Worm (Caenorhabditis elegans) whole organism, L1 larva: Measurements from ENCODE around the gene T05C12.15.

Experiments
- C16A3.4 ChIP-seq: fragments of 150-350 bp; optimal IDR thresholded peaks from 2 replicates; lab custom pipeline; 2014; ENCODE audit warnings: missing biosample characterization, missing genetic modification characterization
- aha-1 ChIP-seq: fragments of 150-350 bp; optimal IDR thresholded peaks from 2 replicates; lab custom pipeline; 2014; ENCODE audit warnings: missing biosample characterization, missing genetic modification characterization
- alr-1 ChIP-seq: fragments of 200-800 bp; sonication (Bioruptor generic); optimal IDR thresholded peaks from 2 replicates; lab custom pipeline; 2018; ENCODE audit warnings: borderline replicate concordance, mild to moderate bottlenecking, missing genetic modification characterization, missing compliant biosample characterization
- blmp-1 ChIP-seq: fragments of 150-350 bp; optimal IDR thresholded peaks from 2 replicates; lab custom pipeline; 2014; ENCODE audit warnings: missing biosample characterization, missing genetic modification characterization
- ceh-82 ChIP-seq, 3 experiments: fragments of 150-350 bp in 1 of 3; sonication (generic microtip) in 2 of 3; optimal IDR thresholded peaks; 2 replicates each; lab custom pipeline; 2014 to 2017; ENCODE audit warnings: missing biosample characterization in 3 of 3, missing genetic modification characterization in 3 of 3
- ceh-88 ChIP-seq: fragments of 200-800 bp; sonication (Bioruptor generic); IDR thresholded peaks from 2 replicates; pipeline ENCODE4 v1.3.6; 2022; ENCODE audit warnings: missing genetic modification characterization, missing compliant biosample characterization
- ces-1 ChIP-seq: fragments of 150-350 bp; optimal IDR thresholded peaks from 2 replicates; lab custom pipeline; 2014; ENCODE audit warnings: missing biosample characterization, missing genetic modification reagents, missing genetic modification characterization
- dpl-1 ChIP-seq, 3 experiments: fragments of 150-350 bp in 2 of 3; sonication (generic microtip) in 1 of 3; optimal IDR thresholded peaks; 2 replicates each; lab custom pipeline; 2014 to 2017; ENCODE audit warnings: missing biosample characterization in 3 of 3, missing genetic modification characterization in 3 of 3, missing genetic modification reagents in 3 of 3
- efl-1 ChIP-seq, 4 experiments: fragments of 150-350 bp; optimal IDR thresholded peaks in 3 of 4; peaks in 1 of 4; 1 replicate in 1 of 4; 2 replicates in 3 of 4; lab custom pipeline; 2014; ENCODE audit warnings: missing biosample characterization in 2 of 4, missing genetic modification characterization in 2 of 4, missing genetic modification reagents in 2 of 4
- efl-3 ChIP-seq: fragments of 200-800 bp; sonication (Bioruptor generic); optimal IDR thresholded peaks from 2 replicates; lab custom pipeline; 2018; ENCODE audit warnings: mild to moderate bottlenecking, missing genetic modification characterization, missing compliant biosample characterization
- egl-27 ChIP-seq, 2 experiments: fragments of 150-350 bp in 1 of 2; sonication (generic microtip); optimal IDR thresholded peaks; 3 replicates each; lab custom pipeline; 2017 to 2018; ENCODE audit warnings: missing biosample characterization in 2 of 2, missing genetic modification characterization in 2 of 2, missing genetic modification reagents in 2 of 2
- elt-2 ChIP-seq: sonication (generic microtip); optimal IDR thresholded peaks from 2 replicates; lab custom pipeline; 2016; ENCODE audit warnings: missing genetic modification characterization, mild to moderate bottlenecking, inconsistent platforms, missing compliant biosample characterization, missing genetic modification reagents
- elt-3 ChIP-seq, 6 experiments: fragments of 150-350 bp in 1 of 6; sonication (generic microtip); optimal IDR thresholded peaks; 2 replicates each; lab custom pipeline; 2017 to 2018; ENCODE audit warnings: missing biosample characterization in 6 of 6, missing genetic modification characterization in 6 of 6, inconsistent platforms in 1 of 6
- fkh-8 ChIP-seq: sonication (generic microtip); optimal IDR thresholded peaks from 2 replicates; lab custom pipeline; 2016; ENCODE audit warnings: mild to moderate bottlenecking, missing genetic modification characterization, missing compliant biosample characterization
- grh-1 ChIP-seq: fragments of 200-800 bp; sonication (Bioruptor generic); IDR thresholded peaks from 2 replicates; pipeline ENCODE4 v1.3.6; 2022; ENCODE audit warnings: missing genetic modification reagents, missing genetic modification characterization, missing compliant biosample characterization
- hlh-17 ChIP-seq: fragments of 200-800 bp; sonication (Bioruptor generic); optimal IDR thresholded peaks from 2 replicates; lab custom pipeline; 2018; ENCODE audit warnings: missing genetic modification characterization, mild to moderate bottlenecking, missing compliant biosample characterization, moderate library complexity, borderline replicate concordance
- hlh-4 ChIP-seq: sonication (generic microtip); optimal IDR thresholded peaks from 2 replicates; lab custom pipeline; 2016; ENCODE audit warnings: mild to moderate bottlenecking, missing genetic modification characterization, missing compliant biosample characterization
- isw-1 ChIP-seq: fragments of 200-800 bp; sonication (Bioruptor generic); IDR thresholded peaks from 2 replicates; pipeline ENCODE4 v1.3.6; 2022; ENCODE audit warnings: missing genetic modification characterization, missing compliant biosample characterization
- lin-13 ChIP-seq: fragments of 150-350 bp; optimal IDR thresholded peaks from 2 replicates; lab custom pipeline; 2014; ENCODE audit warnings: missing biosample characterization, missing genetic modification reagents, missing genetic modification characterization
- lsy-2 ChIP-seq, 2 experiments: fragments of 150-350 bp; optimal IDR thresholded peaks; 2 replicates each; lab custom pipeline; 2014; ENCODE audit warnings: missing biosample characterization in 2 of 2, missing genetic modification characterization in 2 of 2
- mab-9 ChIP-seq: fragments of 200-800 bp; sonication (Bioruptor generic); IDR thresholded peaks from 2 replicates; pipeline ENCODE4 v1.3.6; 2022; ENCODE audit warnings: missing genetic modification reagents, missing genetic modification characterization, missing compliant biosample characterization
- mdl-1 ChIP-seq, 2 experiments: fragments of 150-350 bp; optimal IDR thresholded peaks; 2 replicates each; lab custom pipeline; 2014 to 2017; ENCODE audit warnings: missing biosample characterization in 2 of 2, missing genetic modification characterization in 2 of 2, inconsistent platforms in 1 of 2
- nhr-12 ChIP-seq: sonication (generic microtip); optimal IDR thresholded peaks from 2 replicates; lab custom pipeline; 2017; ENCODE audit warnings: missing biosample characterization, missing genetic modification characterization
- nhr-20 ChIP-seq: sonication (generic microtip); optimal IDR thresholded peaks from 2 replicates; lab custom pipeline; 2016; ENCODE audit warnings: mild to moderate bottlenecking, missing genetic modification characterization, missing compliant biosample characterization
- nhr-71 ChIP-seq: sonication (generic microtip); optimal IDR thresholded peaks from 2 replicates; lab custom pipeline; 2016; ENCODE audit warnings: mild to moderate bottlenecking, missing genetic modification characterization, moderate library complexity, missing compliant biosample characterization
- nhr-76 ChIP-seq: sonication (generic microtip); optimal IDR thresholded peaks from 2 replicates; lab custom pipeline; 2017; ENCODE audit warnings: missing biosample characterization, missing genetic modification characterization
- nhr-84 ChIP-seq: sonication (generic microtip); optimal IDR thresholded peaks from 2 replicates; lab custom pipeline; 2017; ENCODE audit warnings: missing biosample characterization, missing genetic modification characterization
- nhr-90 ChIP-seq: sonication (generic microtip); optimal IDR thresholded peaks from 2 replicates; lab custom pipeline; 2016; ENCODE audit warnings: mild to moderate bottlenecking, missing genetic modification characterization, missing compliant biosample characterization; ENCODE audit not compliant: poor library complexity
- pqm-1 ChIP-seq: sonication (generic microtip); optimal IDR thresholded peaks from 3 replicates; lab custom pipeline; 2017; ENCODE audit warnings: missing biosample characterization, missing genetic modification characterization
- rnt-1 ChIP-seq: sonication (generic microtip); optimal IDR thresholded peaks from 2 replicates; lab custom pipeline; 2016; ENCODE audit warnings: mild to moderate bottlenecking, missing genetic modification characterization, moderate library complexity, missing compliant biosample characterization
- sox-4 ChIP-seq: sonication (generic microtip); optimal IDR thresholded peaks from 2 replicates; lab custom pipeline; 2016; ENCODE audit warnings: missing genetic modification characterization, missing compliant biosample characterization
- sptf-1 ChIP-seq: fragments of 150-350 bp; optimal IDR thresholded peaks from 2 replicates; lab custom pipeline; 2014; ENCODE audit warnings: missing biosample characterization, missing genetic modification characterization
- swsn-7 ChIP-seq: sonication (generic microtip); optimal IDR thresholded peaks from 2 replicates; lab custom pipeline; 2016; ENCODE audit warnings: missing genetic modification characterization, missing compliant biosample characterization
- tbx-2 ChIP-seq: sonication (generic microtip); optimal IDR thresholded peaks from 2 replicates; lab custom pipeline; 2016; ENCODE audit warnings: missing genetic modification characterization, missing compliant biosample characterization
- unc-30 ChIP-seq: sonication (generic microtip); optimal IDR thresholded peaks from 2 replicates; lab custom pipeline; 2017; ENCODE audit warnings: missing biosample characterization, missing genetic modification characterization
- unc-98 ChIP-seq: fragments of 200-800 bp; sonication (Bioruptor generic); IDR thresholded peaks from 2 replicates; pipeline ENCODE4 v1.3.6; 2022; ENCODE audit warnings: missing genetic modification characterization, missing compliant biosample characterization
- vab-15 ChIP-seq: sonication (generic microtip); optimal IDR thresholded peaks from 2 replicates; lab custom pipeline; 2017; ENCODE audit warnings: missing genotype, mild to moderate bottlenecking, missing genetic modification characterization, missing compliant biosample characterization
- ztf-4 ChIP-seq: fragments of 150-350 bp; optimal IDR thresholded peaks from 2 replicates; lab custom pipeline; 2014; ENCODE audit warnings: missing biosample characterization, missing genetic modification characterization

T05C12.15 gene

ce11 chrII:8128273-8129039, 40.9 kb upstream of the T05C12.15 start (continued):
- TF ChIP-seq aha-1 (tag; lab: Kevin White, UChicago) (peak; percentile 22), fkh-8 (tag; lab: Kevin White, UChicago) (peak; percentile 15), sox-4 (tag; lab: Kevin White, UChicago) (no peak), unc-30 (no peak), elt-3 (tag; optimal IDR thresholded peaks at IDR 0.05; lab: Kevin White, UChicago) (peak in 5 of 6 experiments; percentile 9 to 77 (median 50)), pqm-1 (no peak), isw-1 (GFP tag; lab: Robert Waterston, UW) (no peak), ceh-88 (GFP tag; lab: Robert Waterston, UW) (no peak; the same call in 1 of the 2 replicates), dpl-1 (GFP tag; optimal IDR thresholded peaks at IDR 0.05; lab: Kevin White, UChicago) (peak; percentile 0 to 53 (median 17)), hlh-17 (GFP tag; lab: Kevin White, UChicago) (no peak), ztf-4 (peak; percentile 57), alr-1 (tag; lab: Kevin White, UChicago) (no peak), nhr-90 (tag; lab: Kevin White, UChicago) (peak; percentile 41), nhr-12 (tag; lab: Kevin White, UChicago) (no peak), swsn-7 (tag; lab: Kevin White, UChicago) (peak; percentile 27), grh-1 (peak; percentile 70), nhr-20 (tag; lab: Kevin White, UChicago) (peak; percentile 92), efl-1 (optimal IDR thresholded peaks at IDR 0.05; lab: Kevin White, UChicago) (peak; percentile 6 to 33), efl-1 (GFP tag; optimal IDR thresholded peaks at IDR 0.05 in 1 of 2; lab: Kevin White, UChicago) (peak; percentile 12 to 58), vab-15 (no peak), lsy-2 (tag; optimal IDR thresholded peaks at IDR 0.05; lab: Kevin White, UChicago) (peak; percentile 69 to 76), sptf-1 (tag; lab: Kevin White, UChicago) (no peak), nhr-76 (tag; lab: Kevin White, UChicago) (no peak), C16A3.4 (tag; lab: Kevin White, UChicago) (peak; percentile 29), unc-98 (GFP tag; lab: Robert Waterston, UW) (no peak), mdl-1 (tag; optimal IDR thresholded peaks at IDR 0.05; lab: Kevin White, UChicago) (peak in 1 of 2 experiments; percentile 80), nhr-71 (tag; lab: Kevin White, UChicago) (peak; percentile 93), egl-27 (tag; optimal IDR thresholded peaks at IDR 0.05; lab: Kevin White, UChicago) (no peak), efl-3 (GFP tag; lab: Kevin White, UChicago) (no peak), blmp-1 (tag; lab: Kevin White, UChicago) (peak; percentile 55), elt-2 (peak; percentile 17), rnt-1 (tag; lab: Kevin White, UChicago) (peak; percentile 78), ces-1 (GFP tag; lab: Kevin White, UChicago) (no peak), hlh-4 (tag; lab: Kevin White, UChicago) (no peak), tbx-2 (tag; lab: Kevin White, UChicago) (peak; percentile 50), nhr-84 (no peak), ceh-82 (tag; optimal IDR thresholded peaks at IDR 0.05; lab: Kevin White, UChicago) (peak in 2 of 3 experiments; percentile 39 to 41), mab-9 (GFP tag; lab: Robert Waterston, UW) (no peak)

DNA sequence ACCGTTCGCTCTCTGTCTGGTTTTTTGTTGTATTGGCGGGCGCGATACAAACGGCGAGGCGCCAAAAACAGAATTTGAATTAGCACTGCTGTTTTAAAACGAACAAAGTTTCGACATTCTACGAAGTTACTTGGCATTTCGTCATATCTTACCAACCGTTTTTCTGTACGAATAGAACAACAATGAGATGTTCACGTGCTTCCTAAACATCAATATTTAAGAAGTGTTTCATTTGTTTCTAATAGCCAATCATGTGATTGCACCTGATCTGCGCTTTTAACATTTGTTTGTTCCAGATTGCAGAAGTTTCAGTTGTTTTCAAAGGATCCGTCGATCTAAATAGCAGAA, 40.4 kb upstream of the T05C12.15 start:
- TF ChIP-seq elt-2 (no peak), efl-1 (optimal IDR thresholded peaks at IDR 0.05; lab: Kevin White, UChicago) (no peak), efl-1 (GFP tag; optimal IDR thresholded peaks at IDR 0.05 in 1 of 2; lab: Kevin White, UChicago) (peak in 1 of 2 experiments; percentile 95), lin-13 (peak; percentile 18), dpl-1 (GFP tag; optimal IDR thresholded peaks at IDR 0.05; lab: Kevin White, UChicago) (peak in 2 of 3 experiments; percentile 6 to 19)
